Worm (Caenorhabditis elegans) whole organism, L4/young adult: ENCODE results near the gene ugt-30.
"Not testable (repeated sequence)": the region's sequence is repeated elsewhere in the genome, so short reads cannot be mapped to it uniquely, and the experiment has no call there.

Source experiments
- dao-5 ChIP-seq: sonication (generic microtip); optimal IDR thresholded peaks from 2 replicates; lab custom pipeline; 2016; ENCODE audit warnings: missing genotype, missing genetic modification characterization, moderate library complexity, missing compliant biosample characterization
- him-1 ChIP-seq: sonication (generic microtip); optimal IDR thresholded peaks from 2 replicates; lab custom pipeline; 2016; ENCODE audit warnings: missing genotype, missing genetic modification reagents, missing genetic modification characterization, missing compliant biosample characterization

DNA sequence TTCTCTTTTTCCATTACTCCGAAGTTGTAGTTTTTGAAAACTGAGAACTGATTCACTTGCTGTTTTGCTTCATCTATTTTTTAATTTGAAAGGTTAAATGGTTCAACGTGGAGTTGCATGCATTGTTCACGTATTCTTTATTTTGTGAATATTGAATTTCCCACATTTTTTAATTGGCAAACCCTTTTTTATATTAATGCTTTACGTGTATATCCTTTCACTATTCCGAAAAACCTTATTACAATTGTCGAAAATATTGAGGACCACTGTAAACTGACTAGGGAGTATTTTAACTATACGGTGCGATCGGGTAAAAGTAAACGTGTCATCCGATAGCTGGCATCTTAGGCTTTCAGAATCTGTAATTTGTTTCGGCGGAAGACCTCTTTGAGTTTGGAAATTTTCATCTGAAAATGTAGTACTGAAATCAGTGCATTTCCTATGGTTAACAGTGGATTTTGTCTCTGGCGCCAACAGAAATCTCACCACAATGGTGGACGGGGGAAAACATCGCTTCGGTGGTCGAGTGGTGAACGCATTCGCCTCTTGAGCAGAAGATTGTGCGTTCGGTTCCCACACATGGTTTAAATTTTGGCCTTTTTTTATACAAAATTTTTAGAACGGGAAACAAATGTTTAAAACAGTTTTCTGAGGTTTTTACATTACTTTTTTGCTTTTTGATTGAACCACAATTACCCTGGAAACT, 19.0 kb downstream of the ugt-30 start, which contains the start of gene C01G10.14:
- TF ChIP-seq him-1; dao-5 (tag; lab: Kevin White, UChicago): not testable (repeated sequence)
